Fruit fly (Drosophila melanogaster) whole organism, prepupa: Measurements from ENCODE around the gene alt.

ENCODE experiments used
- Blimp-1 ChIP-seq: fragments of 200-800 bp; sonication (Bioruptor generic); optimal IDR thresholded peaks from 3 replicates; lab custom pipeline; 2017; ENCODE audit warnings: missing biosample characterization, missing genetic modification characterization, mild to moderate bottlenecking, moderate library complexity, missing genetic modification reagents
- CG10631 ChIP-seq: fragments of 200-800 bp; sonication (Bioruptor generic); optimal IDR thresholded peaks from 2 replicates; lab custom pipeline; 2016; ENCODE audit warnings: missing biosample characterization, missing genetic modification characterization
- CG10669 ChIP-seq: fragments of 200-800 bp; sonication (Bioruptor generic); optimal IDR thresholded peaks from 3 replicates; lab custom pipeline; 2018; ENCODE audit warnings: missing biosample characterization, mild to moderate bottlenecking, missing genetic modification characterization, moderate library complexity
- CG11294 ChIP-seq: fragments of 200-800 bp; sonication (Bioruptor generic); IDR thresholded peaks from 2 replicates; pipeline ENCODE4 v1.3.6; 2022; ENCODE audit warnings: missing biosample characterization, missing genetic modification characterization
- CG11902 ChIP-seq: fragments of 200-800 bp; sonication (Bioruptor generic); optimal IDR thresholded peaks from 3 replicates; lab custom pipeline; 2016; ENCODE audit warnings: missing biosample characterization, missing genetic modification characterization
- CG15336 ChIP-seq: fragments of 200-800 bp; sonication (Bioruptor generic); IDR thresholded peaks from 2 replicates; pipeline ENCODE4 v1.3.6; 2022; ENCODE audit warnings: missing biosample characterization, missing genetic modification characterization
- CG1621 ChIP-seq: fragments of 200-800 bp; sonication (Bioruptor generic); optimal IDR thresholded peaks from 3 replicates; lab custom pipeline; 2018; ENCODE audit warnings: missing biosample characterization, mild to moderate bottlenecking, missing genetic modification characterization
- CG16779 ChIP-seq: fragments of 200-800 bp; sonication (Bioruptor generic); optimal IDR thresholded peaks from 3 replicates; lab custom pipeline; 2017; ENCODE audit warnings: missing biosample characterization, mild to moderate bottlenecking, missing genetic modification characterization
- CG32006 ChIP-seq: fragments of 200-800 bp; sonication (Bioruptor generic); optimal IDR thresholded peaks from 3 replicates; lab custom pipeline; 2017; ENCODE audit warnings: missing biosample characterization, mild to moderate bottlenecking, missing genetic modification characterization
- CG34406 ChIP-seq: fragments of 200-800 bp; sonication (Bioruptor generic); optimal IDR thresholded peaks from 3 replicates; lab custom pipeline; 2016; ENCODE audit warnings: missing biosample characterization, missing genetic modification characterization
- CG6163 ChIP-seq: fragments of 200-800 bp; sonication (Bioruptor generic); IDR thresholded peaks from 3 replicates; pipeline ENCODE4 v1.3.6; 2022; ENCODE audit warnings: missing biosample characterization, missing genetic modification characterization
- CG6276 ChIP-seq: fragments of 200-800 bp; sonication (Bioruptor generic); optimal IDR thresholded peaks from 2 replicates; lab custom pipeline; 2017; ENCODE audit warnings: missing biosample characterization, mild to moderate bottlenecking, missing genetic modification characterization
- CG6808 ChIP-seq: fragments of 200-800 bp; sonication (Bioruptor generic); optimal IDR thresholded peaks from 3 replicates; lab custom pipeline; 2017; ENCODE audit warnings: missing biosample characterization, missing genetic modification characterization, mild to moderate bottlenecking, moderate library complexity, missing genetic modification reagents
- CG8119 ChIP-seq: fragments of 200-800 bp; sonication (Bioruptor generic); IDR thresholded peaks from 3 replicates; pipeline ENCODE4 v1.3.6; 2022; ENCODE audit warnings: missing biosample characterization, missing genetic modification characterization
- CG9139 ChIP-seq: fragments of 200-800 bp; sonication (Bioruptor generic); optimal IDR thresholded peaks from 3 replicates; lab custom pipeline; 2017; ENCODE audit warnings: missing biosample characterization, mild to moderate bottlenecking, missing genetic modification characterization
- Eip75B ChIP-seq: fragments of 200-800 bp; sonication (Bioruptor generic); optimal IDR thresholded peaks from 3 replicates; lab custom pipeline; 2016; ENCODE audit warnings: missing biosample characterization, missing genetic modification characterization
- Eip78C ChIP-seq: fragments of 200-800 bp; sonication (Bioruptor generic); peaks from one replicate; lab custom pipeline; 2016; ENCODE audit warnings: missing biosample characterization, missing genetic modification characterization
- Eip93F ChIP-seq: fragments of 200-800 bp; sonication (Bioruptor generic); optimal IDR thresholded peaks from 2 replicates; lab custom pipeline; 2016; ENCODE audit warnings: missing biosample characterization, mild to moderate bottlenecking, missing genetic modification characterization
- Lpt ChIP-seq: fragments of 200-800 bp; sonication (Bioruptor generic); optimal IDR thresholded peaks from 3 replicates; lab custom pipeline; 2016; ENCODE audit warnings: missing biosample characterization, missing genetic modification characterization
- Smox ChIP-seq: fragments of 200-800 bp; sonication (Bioruptor generic); optimal IDR thresholded peaks from 3 replicates; lab custom pipeline; 2016; ENCODE audit warnings: missing biosample characterization, missing genetic modification characterization
- Sox14 ChIP-seq: fragments of 200-800 bp; sonication (Bioruptor generic); optimal IDR thresholded peaks from 3 replicates; lab custom pipeline; 2016; ENCODE audit warnings: missing biosample characterization, missing genetic modification characterization
- acj6 ChIP-seq: fragments of 200-800 bp; sonication (Bioruptor generic); optimal IDR thresholded peaks from 3 replicates; lab custom pipeline; 2016; ENCODE audit warnings: missing biosample characterization, missing genetic modification characterization
- cyc ChIP-seq: fragments of 200-800 bp; sonication (Bioruptor generic); optimal IDR thresholded peaks from 3 replicates; lab custom pipeline; 2016; ENCODE audit warnings: missing biosample characterization, missing genetic modification characterization
- dac ChIP-seq: fragments of 200-800 bp; sonication (Bioruptor generic); optimal IDR thresholded peaks from 2 replicates; lab custom pipeline; 2017; ENCODE audit warnings: missing biosample characterization, mild to moderate bottlenecking, missing genetic modification characterization
- dsx ChIP-seq: fragments of 200-800 bp; optimal IDR thresholded peaks from 3 replicates; lab custom pipeline; 2019; ENCODE audit warnings: missing biosample characterization, mild to moderate bottlenecking, missing genetic modification characterization, moderate library complexity; ENCODE audit not compliant: poor library complexity, severe bottlenecking
- eg ChIP-seq: fragments of 200-800 bp; sonication (Bioruptor generic); IDR thresholded peaks from 3 replicates; pipeline ENCODE4 v1.3.6; 2022; ENCODE audit warnings: missing biosample characterization, missing genetic modification characterization
- fd59A ChIP-seq: fragments of 200-800 bp; sonication (Bioruptor generic); optimal IDR thresholded peaks from 2 replicates; lab custom pipeline; 2017; ENCODE audit warnings: missing biosample characterization, mild to moderate bottlenecking, missing genetic modification characterization, missing genetic modification reagents
- fkh ChIP-seq: fragments of 200-800 bp; sonication (Bioruptor generic); optimal IDR thresholded peaks from 3 replicates; lab custom pipeline; 2017; ENCODE audit warnings: missing biosample characterization, mild to moderate bottlenecking, missing genetic modification characterization, moderate library complexity
- net ChIP-seq: fragments of 200-800 bp; sonication (Bioruptor generic); optimal IDR thresholded peaks from 3 replicates; lab custom pipeline; 2016; ENCODE audit warnings: missing biosample characterization, missing genetic modification characterization
- pdm3 ChIP-seq: fragments of 200-800 bp; sonication (Bioruptor generic); optimal IDR thresholded peaks from 3 replicates; lab custom pipeline; 2016; ENCODE audit warnings: missing biosample characterization, missing genetic modification characterization
- spab ChIP-seq: fragments of 200-800 bp; sonication (Bioruptor generic); optimal IDR thresholded peaks from 2 replicates; lab custom pipeline; 2017; ENCODE audit warnings: missing biosample characterization, mild to moderate bottlenecking, missing genetic modification characterization, missing genetic modification reagents
- ss ChIP-seq, 2 experiments: fragments of 200-800 bp; sonication (Bioruptor generic); optimal IDR thresholded peaks; 2 replicates in 1 of 2; 3 replicates in 1 of 2; lab custom pipeline; 2017 to 2018; ENCODE audit warnings: mild to moderate bottlenecking in 2 of 2, missing biosample characterization in 2 of 2, missing genetic modification characterization in 2 of 2, moderate library complexity in 1 of 2
- svp ChIP-seq: fragments of 200-800 bp; sonication (Bioruptor generic); peaks from one replicate; lab custom pipeline; 2016; ENCODE audit warnings: missing biosample characterization, missing genetic modification characterization
- vri ChIP-seq: fragments of 200-800 bp; sonication (Bioruptor generic); optimal IDR thresholded peaks from 3 replicates; lab custom pipeline; 2016; ENCODE audit warnings: missing biosample characterization, mild to moderate bottlenecking, missing genetic modification characterization

The alt gene

DNA sequence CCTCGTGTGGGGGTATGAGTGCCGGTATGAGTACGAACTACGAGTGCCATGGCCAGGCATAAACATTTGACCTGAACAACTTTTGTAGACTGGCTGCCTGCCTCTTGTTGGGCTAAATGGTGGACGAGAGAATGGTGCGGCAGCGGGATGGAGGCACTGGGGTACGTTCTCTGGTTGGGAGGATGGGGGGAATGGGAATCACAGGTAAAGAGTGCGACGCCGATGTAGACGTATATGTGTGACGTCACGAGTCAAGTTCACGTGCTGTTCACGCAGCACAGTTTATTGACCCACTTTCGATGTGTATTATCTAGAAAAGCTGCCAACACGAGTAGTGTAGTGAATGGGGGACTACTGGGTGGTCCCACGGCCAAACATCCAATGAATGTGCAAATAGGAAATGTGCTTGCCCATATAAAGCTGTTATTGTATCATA lies 24.7 kb upstream of the alt start:
- TF ChIP-seq Smox (GFP tag; lab: Kevin White, UChicago) (no peak), CG10631 (GFP tag; lab: Kevin White, UChicago) (no peak), fkh (GFP tag; lab: Kevin White, UChicago) (peak; percentile 30), net (GFP tag; lab: Kevin White, UChicago) (no peak), CG6163 (GFP tag; lab: Robert Waterston, UW) (peak; percentile 28; the same call in 1 of the 3 replicates)
- TF ChIP-seq, all 60 proteins: peak for 2

DNA sequence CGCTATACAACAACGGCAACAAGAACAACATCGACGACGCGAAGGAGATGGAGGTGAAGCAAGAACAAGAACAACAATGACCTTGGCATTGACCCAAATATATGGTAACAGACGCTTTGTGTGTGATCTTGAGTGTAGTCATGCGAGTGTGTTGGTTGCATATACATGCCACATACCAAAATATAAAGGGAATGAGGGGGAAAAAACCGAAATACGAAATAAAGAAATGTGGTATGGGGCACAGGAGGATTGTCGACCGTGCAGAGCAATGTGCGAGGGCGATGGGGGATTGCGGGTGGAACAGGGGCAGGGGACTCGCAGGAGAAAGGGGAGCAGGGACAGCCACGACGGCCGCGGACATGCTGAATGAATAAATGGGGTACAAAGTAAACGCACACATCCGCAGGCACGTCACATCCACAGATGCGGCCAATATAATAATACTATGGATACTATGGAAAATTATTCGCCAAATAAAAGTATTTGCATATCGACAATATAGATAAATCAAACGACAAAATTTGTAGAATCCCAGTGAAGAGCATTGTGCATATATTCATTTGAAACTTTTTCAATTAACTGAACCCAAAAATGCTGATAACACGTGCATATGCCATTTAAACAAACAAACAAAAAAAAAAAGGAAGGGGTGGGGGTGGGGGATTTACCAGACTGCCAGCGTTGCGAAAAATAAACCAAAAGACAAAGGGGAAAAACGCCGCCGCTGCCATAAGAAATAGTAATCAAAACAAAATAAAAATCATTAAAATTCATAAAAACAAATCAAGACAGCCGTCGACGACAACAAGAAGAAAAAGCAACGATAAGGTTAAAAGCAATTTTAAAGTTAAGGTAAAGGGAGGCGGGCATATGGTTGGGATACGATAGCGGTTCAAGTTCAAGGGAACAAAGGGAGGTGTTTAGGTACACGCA lies 23.9 kb upstream of the alt start:
- TF ChIP-seq Blimp-1 (GFP tag; lab: Kevin White, UChicago) (peak; percentile 32), CG9139 (GFP tag; lab: Kevin White, UChicago) (peak; percentile 6), Sox14 (GFP tag; lab: Kevin White, UChicago) (peak; percentile 16), Lpt (GFP tag; lab: Kevin White, UChicago) (no peak), Eip78C (GFP tag; lab: Kevin White, UChicago) (peak; percentile 73), CG11294 (GFP tag; lab: Robert Waterston, UW) (no peak), Eip75B (GFP tag; lab: Kevin White, UChicago) (peak; percentile 66), fd59A (GFP tag; lab: Kevin White, UChicago) (peak; percentile 11), vri (GFP tag; lab: Kevin White, UChicago) (peak; percentile 23), CG34406 (GFP tag; lab: Kevin White, UChicago) (peak; percentile 24), cyc (GFP tag; lab: Kevin White, UChicago) (no peak), Smox (GFP tag; lab: Kevin White, UChicago) (no peak), dsx (GFP tag; lab: Kevin White, UChicago) (peak; percentile 17), CG10669 (GFP tag; lab: Kevin White, UChicago) (peak; percentile 35), CG8119 (GFP tag; lab: Robert Waterston, UW) (no peak), CG15336 (GFP tag; lab: Robert Waterston, UW) (no peak), Eip93F (no peak), CG16779 (tag; lab: Kevin White, UChicago) (peak; percentile 40), CG1621 (tag; lab: Kevin White, UChicago) (no peak), eg (no peak), svp (GFP tag; lab: Kevin White, UChicago) (peak; percentile 86), CG11902 (GFP tag; lab: Kevin White, UChicago) (no peak), fkh (GFP tag; lab: Kevin White, UChicago) (peak; percentile 5), ss (GFP tag; optimal IDR thresholded peaks at IDR 0.05; lab: Kevin White, UChicago) (peak; percentile 38 to 62), CG32006 (GFP tag; lab: Kevin White, UChicago) (peak; percentile 14), spab (GFP tag; lab: Kevin White, UChicago) (peak; percentile 18), CG6276 (GFP tag; lab: Kevin White, UChicago) (no peak), dac (GFP tag; lab: Kevin White, UChicago) (no peak), CG6808 (GFP tag; lab: Kevin White, UChicago) (peak; percentile 8), acj6 (GFP tag; lab: Kevin White, UChicago) (peak; percentile 25), pdm3 (no peak)

DNA sequence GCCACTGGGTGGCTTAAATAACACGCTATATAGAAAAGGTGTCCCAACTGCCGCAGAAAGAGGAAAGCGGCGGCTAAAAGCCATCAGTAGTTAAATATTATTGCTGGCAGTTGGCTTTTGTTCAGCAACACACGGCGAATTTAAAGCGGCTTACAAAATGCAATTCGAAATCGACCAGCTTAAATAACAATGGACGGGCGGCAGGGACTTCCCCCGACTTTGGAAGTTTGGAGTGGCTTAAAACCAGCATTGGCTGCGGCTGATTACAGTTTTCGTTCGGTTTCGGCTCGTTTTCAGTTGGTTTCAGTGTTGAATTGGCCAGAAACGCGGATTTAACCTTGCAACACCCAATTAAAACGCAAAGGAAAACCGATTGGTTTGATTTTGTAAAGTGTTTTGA lies 22.8 kb upstream of the alt start:
- no peak for TF ChIP-seq CG1621 (tag; lab: Kevin White, UChicago)
- TF ChIP-seq acj6 (GFP tag; lab: Kevin White, UChicago) = no peak
